Fruit fly (Drosophila melanogaster) whole organism, pupa: ENCODE measurements around the gene CG18766.

ENCODE experiments used
- CG10348 ChIP-seq: fragments of 200-800 bp; sonication (Bioruptor generic); IDR thresholded peaks from 2 replicates; pipeline ENCODE4 v1.3.6; 2022; ENCODE audit warnings: missing biosample characterization, missing genetic modification characterization
- CG12605 ChIP-seq: fragments of 200-800 bp; sonication (Bioruptor generic); IDR thresholded peaks from 2 replicates; pipeline ENCODE4 v1.3.6; 2022; ENCODE audit warnings: missing biosample characterization, missing genetic modification characterization
- CG14655 ChIP-seq: fragments of 200-800 bp; sonication (Bioruptor generic); optimal IDR thresholded peaks from 3 replicates; lab custom pipeline; 2017; ENCODE audit warnings: mild to moderate bottlenecking, missing biosample characterization, missing genetic modification reagents, missing genetic modification characterization
- CG32121 ChIP-seq: fragments of 200-800 bp; sonication (Bioruptor generic); IDR thresholded peaks from 2 replicates; pipeline ENCODE4 v1.3.6; 2022; ENCODE audit warnings: missing biosample characterization, missing genetic modification characterization
- CG34367 ChIP-seq: fragments of 200-800 bp; sonication (Bioruptor generic); optimal IDR thresholded peaks from 2 replicates; lab custom pipeline; 2018; ENCODE audit warnings: missing biosample characterization, mild to moderate bottlenecking, missing genetic modification characterization
- CG8159 ChIP-seq: fragments of 200-800 bp; sonication (Bioruptor generic); optimal IDR thresholded peaks from 3 replicates; lab custom pipeline; 2018; ENCODE audit warnings: missing biosample characterization, mild to moderate bottlenecking, missing genetic modification characterization, moderate library complexity
- CG8301 ChIP-seq: fragments of 200-800 bp; sonication (Bioruptor generic); optimal IDR thresholded peaks from 2 replicates; lab custom pipeline; 2018; ENCODE audit warnings: missing biosample characterization, mild to moderate bottlenecking, missing genetic modification characterization
- CG9948 ChIP-seq: fragments of 200-800 bp; sonication (Bioruptor generic); optimal IDR thresholded peaks from 2 replicates; lab custom pipeline; 2018; ENCODE audit warnings: missing biosample characterization, mild to moderate bottlenecking, missing genetic modification characterization, moderate library complexity
- EcR ChIP-seq: fragments of 200-800 bp; sonication (Bioruptor generic); optimal IDR thresholded peaks from 3 replicates; lab custom pipeline; 2019; ENCODE audit warnings: missing biosample characterization, missing genetic modification characterization, mild to moderate bottlenecking, moderate library complexity, missing genetic modification reagents
- Pif1A ChIP-seq: fragments of 200-800 bp; sonication (Bioruptor generic); optimal IDR thresholded peaks from 3 replicates; lab custom pipeline; 2016; ENCODE audit warnings: missing biosample characterization, missing genetic modification characterization
- Snoo ChIP-seq: fragments of 200-800 bp; sonication (Bioruptor generic); optimal IDR thresholded peaks from 3 replicates; lab custom pipeline; 2017; ENCODE audit warnings: missing biosample characterization, mild to moderate bottlenecking, missing genetic modification characterization, inconsistent platforms
- fd96Ca ChIP-seq: fragments of 200-800 bp; sonication (Bioruptor generic); IDR thresholded peaks from 3 replicates; pipeline ENCODE4 v1.3.6; 2022; ENCODE audit warnings: missing biosample characterization, missing genetic modification characterization
- rn ChIP-seq: fragments of 200-800 bp; sonication (Bioruptor generic); IDR thresholded peaks from 2 replicates; pipeline ENCODE4 v1.3.6; 2022; ENCODE audit warnings: missing biosample characterization, missing genetic modification characterization

- TF ChIP-seq EcR, result no peak
- no peak for TF ChIP-seq CG10348 (GFP tag; lab: Robert Waterston, UW)
- TF ChIP-seq Pif1A (GFP tag; lab: Kevin White, UChicago), result no peak
- TF ChIP-seq CG34367 (tag; lab: Kevin White, UChicago), result no peak
- TF ChIP-seq CG32121, result no peak
- no peak for TF ChIP-seq CG14655 (GFP tag; lab: Kevin White, UChicago)
- TF ChIP-seq CG12605, result no peak
- no peak for TF ChIP-seq fd96Ca (GFP tag; lab: Robert Waterston, UW)
- TF ChIP-seq CG9948 (tag; lab: Kevin White, UChicago), result no peak
- no peak for TF ChIP-seq CG8301 (tag; lab: Kevin White, UChicago)
- TF ChIP-seq rn (GFP tag; lab: Robert Waterston, UW), result no peak
- TF ChIP-seq Snoo, result no peak
- TF ChIP-seq CG8159 (tag; lab: Kevin White, UChicago), result no peak
These were observed 22.0 kb downstream of the CG18766 start for dm6 chr3R:27223012-27223411.
